Fruit fly (Drosophila melanogaster) S2 (cell line): Measurements from ENCODE around the gene Cdc5.

Source experiments
- CG8478 ChIP-seq: fragments of >200 bp; optimal IDR thresholded peaks from 2 replicates; lab custom pipeline; 2018
- CTCF ChIP-seq, 2 experiments: fragments of >200 bp; optimal IDR thresholded peaks; 2 replicates each; lab custom pipeline; 2018

DNA sequence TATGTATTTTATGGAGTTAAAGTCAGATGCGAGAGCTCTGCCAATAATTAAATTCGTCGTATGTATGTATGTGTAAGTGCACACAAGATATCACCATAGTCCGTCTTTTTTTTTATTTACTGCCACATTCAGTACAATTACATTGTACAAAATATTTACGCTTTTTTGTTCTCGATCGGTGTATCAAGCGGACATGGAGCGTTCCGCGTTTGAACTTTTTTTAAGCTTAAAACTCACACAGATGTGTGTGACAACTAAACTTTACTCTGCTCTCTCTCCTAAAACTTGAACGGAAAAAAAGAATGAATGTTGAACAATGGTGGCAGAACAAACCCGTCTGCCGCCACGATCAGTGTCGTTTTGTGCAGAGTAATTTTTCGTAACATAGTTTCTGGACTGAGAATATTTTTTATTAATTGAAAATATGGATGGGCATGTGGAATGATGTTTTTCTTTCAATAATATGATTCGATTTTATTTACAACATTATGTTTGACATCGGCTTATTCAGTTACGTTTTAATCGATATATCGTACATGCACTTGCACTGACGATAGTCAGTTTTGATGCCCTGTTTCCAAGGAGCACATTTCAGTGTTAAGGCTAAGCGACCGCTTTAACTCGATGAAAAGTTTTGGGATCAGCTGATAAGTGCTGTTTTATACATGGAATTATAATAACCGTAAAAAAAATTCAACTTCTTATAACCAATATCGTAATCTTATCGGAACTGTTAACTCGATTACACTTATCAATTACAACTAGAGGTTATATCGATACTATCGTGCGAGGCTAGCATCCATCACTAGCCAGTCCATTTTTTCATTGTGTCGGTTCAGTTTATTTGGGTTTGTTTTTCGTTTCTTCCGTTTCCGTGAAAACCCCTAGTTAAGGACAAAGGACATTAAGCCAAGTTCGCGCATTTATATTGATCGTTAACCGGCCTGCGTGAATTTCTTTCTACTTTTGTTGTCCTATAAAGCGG lies 14.2 kb downstream of the Cdc5 start, which contains the start of gene mth:
- TF ChIP-seq CG8478 (lab: Kevin White, UChicago) (no peak), CTCF (optimal IDR thresholded peaks at IDR 0.05; lab: Kevin White, UChicago) (peak in 1 of 2 experiments; percentile 5)
